Worm (Caenorhabditis elegans): ENCODE results near the gene srbc-78.
A peak's percentile ranks its signal among the peaks of the same experiment; 100 is the strongest.

srbc-78 gene

ce11 chrV:20500405-20500804, 11.4 kb upstream of the srbc-78 start, which contains the start of gene dct-14:
dct-14 (minus strand) TSS chrV:20500505.
- TF ChIP-seq nhr-25 (tag; optimal IDR thresholded peaks at IDR 0.05) (no peak), lin-13 (GFP tag; optimal IDR thresholded peaks at IDR 0.05) (no peak), snpc-4 (tag; optimal IDR thresholded peaks at IDR 0.05) (no peak), egl-27 (tag; optimal IDR thresholded peaks at IDR 0.05) (no peak), nhr-12 (tag; optimal IDR thresholded peaks at IDR 0.05) (no peak), nhr-23 (tag; optimal IDR thresholded peaks at IDR 0.05) (no peak), sem-4 (tag; optimal IDR thresholded peaks at IDR 0.05) (no peak), lin-39 (tag; optimal IDR thresholded peaks at IDR 0.05) (no peak), nhr-77 (tag; optimal IDR thresholded peaks at IDR 0.05) (no peak), alr-1 (tag; optimal IDR thresholded peaks at IDR 0.05) (no peak), aly-2 (tag; optimal IDR thresholded peaks at IDR 0.05) (no peak), fos-1 (tag; optimal IDR thresholded peaks at IDR 0.05) (no peak), mbf-1 (tag; optimal IDR thresholded peaks at IDR 0.05) (no peak), dmd-4 (tag; optimal IDR thresholded peaks at IDR 0.05) (no peak), mab-5 (tag; optimal IDR thresholded peaks at IDR 0.05) (no peak), C34F6.9 (tag; optimal IDR thresholded peaks at IDR 0.05) (no peak), mdl-1 (tag; optimal IDR thresholded peaks at IDR 0.05) (no peak)

ce11 chrV:20499642-20500041, 10.6 kb upstream of the srbc-78 start:
- TF ChIP-seq peb-1 (tag; optimal IDR thresholded peaks at IDR 0.05) (no peak), egl-27 (tag; optimal IDR thresholded peaks at IDR 0.05) (no peak), blmp-1 (tag; optimal IDR thresholded peaks at IDR 0.05; ENCODE audit: insufficient read depth) (no peak), fos-1 (tag; optimal IDR thresholded peaks at IDR 0.05) (peak; percentile 34)

ce11 chrV:20498980-20499379, 10.0 kb upstream of the srbc-78 start, which contains the start of gene dct-16:
dct-16 (minus strand) TSS chrV:20499057.
- TF ChIP-seq unc-55 (GFP tag; optimal IDR thresholded peaks at IDR 0.05) = no peak
- peak; percentile 15 for TF ChIP-seq gmeb-1 (tag; optimal IDR thresholded peaks at IDR 0.05)
- TF ChIP-seq sma-9 (GFP tag; optimal IDR thresholded peaks at IDR 0.05) = peak; percentile 68
- no peak for TF ChIP-seq sma-9 (tag; optimal IDR thresholded peaks at IDR 0.05)
- TF ChIP-seq ztf-11 (tag; optimal IDR thresholded peaks at IDR 0.05) = no peak
- TF ChIP-seq crh-2 (tag; optimal IDR thresholded peaks at IDR 0.05) = peak; percentile 74
- no peak for TF ChIP-seq unc-39 (tag; optimal IDR thresholded peaks at IDR 0.05)
- TF ChIP-seq nhr-23 (tag; optimal IDR thresholded peaks at IDR 0.05) = no peak
- no peak for TF ChIP-seq lin-11 (tag; optimal IDR thresholded peaks at IDR 0.05)
- no peak for TF ChIP-seq snpc-4 (tag; optimal IDR thresholded peaks at IDR 0.05)
- TF ChIP-seq zag-1 (tag; optimal IDR thresholded peaks at IDR 0.05) = no peak
- peak; percentile 58 for TF ChIP-seq fos-1 (tag; optimal IDR thresholded peaks at IDR 0.05)
- TF ChIP-seq aly-2 (tag; optimal IDR thresholded peaks at IDR 0.05) = no peak
- no peak for TF ChIP-seq ZK546.5 (tag; optimal IDR thresholded peaks at IDR 0.05)
- no peak for TF ChIP-seq egl-27 (tag; optimal IDR thresholded peaks at IDR 0.05)
- no peak for TF ChIP-seq skn-1 (tag; optimal IDR thresholded peaks at IDR 0.05)
- TF ChIP-seq dmd-4 (tag; optimal IDR thresholded peaks at IDR 0.05) = no peak
- no peak for TF ChIP-seq nhr-237 (tag; optimal IDR thresholded peaks at IDR 0.05)
- TF ChIP-seq nhr-77 (tag; optimal IDR thresholded peaks at IDR 0.05) = no peak
- no peak for TF ChIP-seq ztf-4 (tag; optimal IDR thresholded peaks at IDR 0.05)
- TF ChIP-seq mdl-1 (tag; optimal IDR thresholded peaks at IDR 0.05) = peak in 1 of 2 experiments; percentile 29
- TF ChIP-seq ztf-1 (GFP tag; conservative IDR thresholded peaks at IDR 0.05) = no peak
- TF ChIP-seq nhr-25 (tag; optimal IDR thresholded peaks at IDR 0.05) = no peak
- no peak for TF ChIP-seq R02D3.7 (tag; optimal IDR thresholded peaks at IDR 0.05)
- no peak for TF ChIP-seq elt-1 (tag; optimal IDR thresholded peaks at IDR 0.05)
- TF ChIP-seq F13H6.1 (tag; optimal IDR thresholded peaks at IDR 0.05) = peak; percentile 5

- TF ChIP-seq sem-4 (tag; optimal IDR thresholded peaks at IDR 0.05) (no peak), fos-1 (tag; optimal IDR thresholded peaks at IDR 0.05) (peak; percentile 31), crh-2 (tag; optimal IDR thresholded peaks at IDR 0.05) (peak; percentile 26)
Measured at ce11 chrV:20497537-20497936, 8.5 kb upstream of the srbc-78 start.

All from whole organism, L2 larva.